Worm (Caenorhabditis elegans) whole organism, L4 larva: ENCODE measurements around the gene zip-10.
A peak's percentile ranks its signal among the peaks of the same experiment; 100 is the strongest.

Experiments used
- D1046.2 ChIP-seq: fragments of 200-800 bp; sonication (Bioruptor generic); IDR thresholded peaks from 2 replicates; pipeline ENCODE4 v1.3.6; 2022; ENCODE audit warnings: missing genetic modification characterization, missing compliant biosample characterization
- F26F4.8 ChIP-seq: fragments of 200-800 bp; sonication (Bioruptor generic); conservative IDR thresholded peaks from 2 replicates; pipeline ENCODE4 v1.3.6; 2022; ENCODE audit warnings: missing genetic modification characterization, missing compliant biosample characterization
- F37D6.2 ChIP-seq: sonication (generic microtip); optimal IDR thresholded peaks from 2 replicates; lab custom pipeline; 2016; ENCODE audit warnings: mild to moderate bottlenecking, missing genetic modification characterization, missing compliant biosample characterization
- R02D3.7 ChIP-seq: fragments of 150-350 bp; sonication (generic microtip); optimal IDR thresholded peaks from 3 replicates; lab custom pipeline; 2014; ENCODE audit warnings: missing biosample characterization, missing genetic modification characterization
- T20F7.1 ChIP-seq: fragments of 200-800 bp; sonication (Bioruptor generic); optimal IDR thresholded peaks from 2 replicates; lab custom pipeline; 2018; ENCODE audit warnings: mild to moderate bottlenecking, missing genetic modification characterization, missing compliant biosample characterization
- aha-1 ChIP-seq: fragments of 150-350 bp; peaks from one replicate; lab custom pipeline; 2014; ENCODE audit warnings: missing biosample characterization, missing genetic modification characterization
- ama-1 ChIP-seq: fragments of 150-350 bp; optimal IDR thresholded peaks from 2 replicates; lab custom pipeline; 2014; ENCODE audit warnings: inconsistent platforms, mixed read lengths
- arid-1 ChIP-seq: fragments of 200-800 bp; sonication (Bioruptor generic); conservative IDR thresholded peaks from 2 replicates; pipeline ENCODE4 v1.3.6; 2022; ENCODE audit warnings: missing genetic modification reagents, missing genetic modification characterization, missing compliant biosample characterization
- ceh-20 ChIP-seq: fragments of 200-800 bp; sonication (Bioruptor generic); IDR thresholded peaks from 2 replicates; pipeline ENCODE4 v1.3.6; 2022; ENCODE audit warnings: missing genetic modification reagents, missing genetic modification characterization, missing compliant biosample characterization
- ceh-32 ChIP-seq: sonication (generic microtip); optimal IDR thresholded peaks from 2 replicates; lab custom pipeline; 2016; ENCODE audit warnings: mild to moderate bottlenecking, missing genetic modification characterization, missing compliant biosample characterization; ENCODE audit not compliant: poor library complexity
- ceh-44 ChIP-seq: fragments of 200-800 bp; sonication (Bioruptor generic); IDR thresholded peaks from 2 replicates; pipeline ENCODE4 v1.3.6; 2022; ENCODE audit warnings: missing genetic modification reagents, missing genetic modification characterization, missing compliant biosample characterization
- ceh-82 ChIP-seq: sonication (generic microtip); optimal IDR thresholded peaks from 2 replicates; lab custom pipeline; 2017; ENCODE audit warnings: missing biosample characterization, missing genetic modification characterization
- ces-1 ChIP-seq: fragments of 150-350 bp; sonication (generic microtip); optimal IDR thresholded peaks from 4 replicates; lab custom pipeline; 2014; ENCODE audit warnings: missing biosample characterization, missing genetic modification reagents, missing genetic modification characterization
- daf-16 ChIP-seq, 3 experiments: sonication (generic microtip); optimal IDR thresholded peaks; 2 replicates each; lab custom pipeline; 2016 to 2017; ENCODE audit warnings: missing genetic modification characterization in 3 of 3, missing genetic modification reagents in 3 of 3, mild to moderate bottlenecking in 2 of 3, missing compliant biosample characterization in 2 of 3, missing biosample characterization in 1 of 3, moderate library complexity in 1 of 3
- duxl-1 ChIP-seq: sonication (generic microtip); optimal IDR thresholded peaks from 2 replicates; lab custom pipeline; 2016; ENCODE audit warnings: mild to moderate bottlenecking, missing genetic modification characterization, moderate library complexity, missing compliant biosample characterization; ENCODE audit not compliant: poor library complexity
- dve-1 ChIP-seq: sonication (generic microtip); optimal IDR thresholded peaks from 2 replicates; lab custom pipeline; 2017; ENCODE audit warnings: antibody characterized with exemption, mild to moderate bottlenecking, missing genetic modification characterization, missing compliant biosample characterization; ENCODE audit not compliant: insufficient read depth
- egl-27 ChIP-seq: sonication (generic microtip); optimal IDR thresholded peaks from 3 replicates; lab custom pipeline; 2017; ENCODE audit warnings: missing biosample characterization, missing genetic modification reagents, missing genetic modification characterization
- gei-8 ChIP-seq: fragments of 200-800 bp; sonication (Bioruptor generic); optimal IDR thresholded peaks from 2 replicates; lab custom pipeline; 2018; ENCODE audit warnings: mild to moderate bottlenecking, missing genetic modification characterization, missing compliant biosample characterization
- hif-1 ChIP-seq, 2 experiments: sonication (generic microtip); optimal IDR thresholded peaks; 2 replicates each; lab custom pipeline; 2016 to 2017; ENCODE audit warnings: missing compliant biosample characterization in 2 of 2, missing genetic modification characterization in 2 of 2, missing genetic modification reagents in 2 of 2, missing genotype in 2 of 2, mild to moderate bottlenecking in 1 of 2
- hlh-11 ChIP-seq: fragments of 200-800 bp; sonication (Bioruptor generic); optimal IDR thresholded peaks from 2 replicates; lab custom pipeline; 2018; ENCODE audit warnings: mild to moderate bottlenecking, missing genetic modification characterization, missing compliant biosample characterization
- hlh-30 ChIP-seq: sonication (generic microtip); optimal IDR thresholded peaks from 2 replicates; lab custom pipeline; 2017; ENCODE audit warnings: antibody characterized with exemption, mild to moderate bottlenecking, missing genetic modification characterization, missing compliant biosample characterization; ENCODE audit not compliant: insufficient read depth
- hmg-1.1 ChIP-seq: fragments of 200-800 bp; sonication (Bioruptor generic); IDR thresholded peaks from 2 replicates; pipeline ENCODE4 v1.3.6; 2022; ENCODE audit warnings: missing genetic modification reagents, missing genetic modification characterization, missing compliant biosample characterization
- jun-1 ChIP-seq: fragments of 150-350 bp; optimal IDR thresholded peaks from 2 replicates; lab custom pipeline; 2014; ENCODE audit warnings: missing biosample characterization, missing genetic modification reagents, missing genetic modification characterization
- lim-7 ChIP-seq: fragments of 200-800 bp; sonication (Bioruptor generic); IDR thresholded peaks from 2 replicates; pipeline ENCODE4 v1.3.6; 2022; ENCODE audit warnings: missing genetic modification characterization, missing compliant biosample characterization
- lin-13 ChIP-seq: fragments of 150-350 bp; optimal IDR thresholded peaks from 2 replicates; lab custom pipeline; 2014; ENCODE audit warnings: missing biosample characterization, missing genetic modification reagents, missing genetic modification characterization
- lin-15B ChIP-seq: fragments of 150-350 bp; sonication (generic microtip); optimal IDR thresholded peaks from 3 replicates; lab custom pipeline; 2014; ENCODE audit warnings: missing biosample characterization, missing genetic modification characterization
- lin-39 ChIP-seq: fragments of 150-350 bp; optimal IDR thresholded peaks from 2 replicates; lab custom pipeline; 2014; ENCODE audit warnings: missing biosample characterization, missing genetic modification reagents, missing genetic modification characterization
- lir-3 ChIP-seq: sonication (generic microtip); optimal IDR thresholded peaks from 2 replicates; lab custom pipeline; 2016; ENCODE audit warnings: mild to moderate bottlenecking, missing genetic modification characterization, missing compliant biosample characterization
- lsy-2 ChIP-seq, 2 experiments: fragments of 150-350 bp in 1 of 2; sonication (generic microtip) in 1 of 2; optimal IDR thresholded peaks; 2 replicates each; lab custom pipeline; 2014 to 2017; ENCODE audit warnings: missing biosample characterization in 2 of 2, missing genetic modification characterization in 2 of 2
- mdl-1 ChIP-seq, 2 experiments: fragments of 150-350 bp in 1 of 2; sonication (generic microtip) in 1 of 2; optimal IDR thresholded peaks; 2 replicates each; lab custom pipeline; 2014 to 2017; ENCODE audit warnings: missing biosample characterization in 2 of 2, missing genetic modification characterization in 2 of 2
- mdt-29 ChIP-seq: fragments of 200-800 bp; sonication (Bioruptor generic); IDR thresholded peaks from 2 replicates; pipeline ENCODE4 v1.3.6; 2022; ENCODE audit warnings: missing genetic modification reagents, missing genetic modification characterization, missing compliant biosample characterization
- mep-1 ChIP-seq: fragments of 150-350 bp; sonication (generic microtip); optimal IDR thresholded peaks from 3 replicates; lab custom pipeline; 2014; ENCODE audit warnings: missing biosample characterization, missing genetic modification characterization
- mxl-2 ChIP-seq: fragments of 200-800 bp; sonication (Bioruptor generic); conservative IDR thresholded peaks from 2 replicates; pipeline ENCODE4 v1.3.6; 2022; ENCODE audit warnings: missing genetic modification reagents, missing genetic modification characterization, missing compliant biosample characterization
- mxl-3 ChIP-seq: fragments of 200-800 bp; sonication (Bioruptor generic); optimal IDR thresholded peaks from 2 replicates; lab custom pipeline; 2018; ENCODE audit warnings: mild to moderate bottlenecking, missing genetic modification characterization, missing compliant biosample characterization
- nhr-25 ChIP-seq: sonication (generic microtip); optimal IDR thresholded peaks from 2 replicates; lab custom pipeline; 2017; ENCODE audit warnings: missing genetic modification characterization, mild to moderate bottlenecking, missing compliant biosample characterization, antibody characterized with exemption, moderate library complexity, borderline replicate concordance; ENCODE audit not compliant: insufficient read depth
- nhr-28 ChIP-seq: fragments of 150-350 bp; optimal IDR thresholded peaks from 2 replicates; lab custom pipeline; 2014; ENCODE audit warnings: missing biosample characterization, missing genetic modification characterization
- nhr-77 ChIP-seq: fragments of 150-350 bp; optimal IDR thresholded peaks from 2 replicates; lab custom pipeline; 2014; ENCODE audit warnings: missing biosample characterization, missing genetic modification characterization
- skn-1 ChIP-seq: fragments of 150-350 bp; optimal IDR thresholded peaks from 2 replicates; lab custom pipeline; 2014; ENCODE audit warnings: missing biosample characterization, missing genetic modification characterization
- snpc-1.2 ChIP-seq: fragments of 200-800 bp; sonication (Bioruptor generic); IDR thresholded peaks from 2 replicates; pipeline ENCODE4 v1.3.6; 2022; ENCODE audit warnings: missing genetic modification reagents, missing genetic modification characterization, missing compliant biosample characterization
- snpc-4 ChIP-seq: fragments of 150-350 bp; optimal IDR thresholded peaks from 2 replicates; lab custom pipeline; 2014; ENCODE audit warnings: missing biosample characterization, missing genetic modification characterization
- spr-1 ChIP-seq: sonication (generic microtip); optimal IDR thresholded peaks from 2 replicates; lab custom pipeline; 2016; ENCODE audit warnings: mild to moderate bottlenecking, missing genetic modification characterization, missing compliant biosample characterization
- tra-1 ChIP-seq: fragments of 200-800 bp; sonication (Bioruptor generic); IDR thresholded peaks from 2 replicates; pipeline ENCODE4 v1.3.6; 2022; ENCODE audit warnings: missing genetic modification reagents, missing genetic modification characterization, missing compliant biosample characterization
- unc-130 ChIP-seq: sonication (generic microtip); optimal IDR thresholded peaks from 2 replicates; lab custom pipeline; 2016; ENCODE audit warnings: missing genetic modification reagents, missing genetic modification characterization, missing compliant biosample characterization
- unc-62 ChIP-seq, 3 experiments: fragments of 150-350 bp in 1 of 3; sonication (generic microtip); optimal IDR thresholded peaks in 2 of 3; peaks in 1 of 3; 1 replicate in 1 of 3; 2 replicates in 2 of 3; lab custom pipeline; 2014 to 2017; ENCODE audit warnings: missing biosample characterization in 3 of 3, missing genetic modification characterization in 3 of 3, missing genetic modification reagents in 3 of 3, missing genotype in 1 of 3
- vab-7 ChIP-seq: fragments of 200-800 bp; sonication (Bioruptor generic); IDR thresholded peaks from 2 replicates; pipeline ENCODE4 v1.3.6; 2022; ENCODE audit warnings: missing genetic modification reagents, missing genetic modification characterization, missing compliant biosample characterization
- zfp-2 ChIP-seq: sonication (generic microtip); optimal IDR thresholded peaks from 2 replicates; lab custom pipeline; 2016; ENCODE audit warnings: mild to moderate bottlenecking, missing genetic modification characterization, missing compliant biosample characterization
- zip-11 ChIP-seq: fragments of 200-800 bp; sonication (Bioruptor generic); IDR thresholded peaks from 2 replicates; pipeline ENCODE4 v1.3.6; 2022; ENCODE audit warnings: missing genetic modification characterization, missing compliant biosample characterization
- ztf-11 ChIP-seq: fragments of 150-350 bp; optimal IDR thresholded peaks from 2 replicates; lab custom pipeline; 2014; ENCODE audit warnings: missing biosample characterization, missing genetic modification characterization
- ztf-7 ChIP-seq: fragments of 150-350 bp; optimal IDR thresholded peaks from 2 replicates; lab custom pipeline; 2014; ENCODE audit warnings: missing biosample characterization, missing genetic modification characterization

Gene zip-10

DNA sequence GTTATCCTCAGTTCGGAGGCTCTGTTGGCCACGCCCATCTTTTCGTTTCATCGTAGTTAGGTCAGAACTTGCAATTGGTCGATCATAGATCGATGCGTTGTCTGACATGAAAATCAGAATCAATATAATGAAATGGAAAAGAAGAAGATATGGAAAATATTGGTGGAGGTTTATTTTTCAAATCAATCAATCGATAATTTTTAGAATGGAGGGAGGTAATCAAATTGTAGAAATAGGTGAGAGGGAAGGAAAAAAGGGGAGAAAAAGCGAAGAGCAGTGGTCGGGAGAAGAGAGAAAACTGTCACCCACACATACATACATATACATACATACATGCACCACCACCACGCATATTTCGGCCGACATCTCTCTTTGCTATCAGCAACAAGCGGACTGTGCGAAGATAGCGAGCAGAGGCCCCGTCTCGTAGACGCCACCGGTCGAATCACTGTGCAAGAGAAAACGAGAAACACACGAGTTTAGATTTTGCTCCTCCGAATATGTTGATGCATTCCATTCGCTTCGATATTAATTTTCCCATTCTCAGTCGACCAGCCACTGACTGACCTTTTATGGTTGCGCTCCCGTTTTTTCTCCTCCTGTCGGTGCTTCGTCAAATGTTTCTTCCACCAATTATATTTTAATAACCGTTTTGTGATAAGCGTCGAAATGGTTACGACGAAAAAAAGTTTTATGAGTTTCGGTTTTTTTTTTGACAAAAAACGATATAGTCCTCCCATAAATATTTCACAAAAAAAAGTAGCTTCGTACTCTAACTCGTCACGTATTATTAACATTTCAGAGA, 21.1 kb downstream of the zip-10 start, which contains the start of gene F35B12.10 (continued):
- TF ChIP-seq ama-1 (no peak), lin-13 (GFP tag; lab: Kevin White, UChicago) (no peak), ceh-44 (GFP tag; lab: Robert Waterston, UW) (no peak), mxl-2 (GFP tag; lab: Robert Waterston, UW) (no peak), ceh-20 (no peak), ces-1 (GFP tag; lab: Kevin White, UChicago) (no peak), zip-11 (no peak), snpc-4 (no peak), vab-7 (GFP tag; lab: Robert Waterston, UW) (no peak), daf-16 (GFP tag; optimal IDR thresholded peaks at IDR 0.05; lab: Kevin White, UChicago) (peak in 1 of 2 experiments; percentile 2), daf-16 (tag; optimal IDR thresholded peaks at IDR 0.05; lab: Kevin White, UChicago) (peak; percentile 62), nhr-28 (peak; percentile 65), R02D3.7 (tag; lab: Kevin White, UChicago) (no peak), skn-1 (tag; lab: Kevin White, UChicago) (no peak), aha-1 (tag; lab: Kevin White, UChicago) (no peak), spr-1 (tag; lab: Kevin White, UChicago) (no peak), mdt-29 (GFP tag; lab: Robert Waterston, UW) (no peak), ztf-11 (tag; lab: Kevin White, UChicago) (no peak), F26F4.8 (GFP tag; lab: Robert Waterston, UW) (no peak), hmg-1.1 (no peak), unc-130 (GFP tag; lab: Kevin White, UChicago) (no peak), mep-1 (tag; lab: Kevin White, UChicago) (peak; percentile 24), tra-1 (GFP tag; lab: Robert Waterston, UW) (0 out of 2 replicates have a peak, but pooled peaks have one; percentile 36), snpc-1.2 (GFP tag; lab: Robert Waterston, UW) (no peak), nhr-77 (tag; lab: Kevin White, UChicago) (peak; percentile 34), duxl-1 (tag; lab: Kevin White, UChicago) (no peak), lsy-2 (tag; optimal IDR thresholded peaks at IDR 0.05; lab: Kevin White, UChicago) (no peak), hlh-11 (tag; lab: Kevin White, UChicago) (peak; percentile 83), D1046.2 (GFP tag; lab: Robert Waterston, UW) (no peak), lin-39 (tag; lab: Kevin White, UChicago) (no peak), mdl-1 (tag; optimal IDR thresholded peaks at IDR 0.05; lab: Kevin White, UChicago) (no peak), ceh-82 (no peak), mxl-3 (peak; percentile 55), nhr-25 (tag; lab: Kevin White, UChicago) (no peak), arid-1 (no peak), lin-15B (tag; lab: Kevin White, UChicago) (no peak), lim-7 (GFP tag; lab: Robert Waterston, UW) (no peak), ztf-7 (no peak), lir-3 (tag; lab: Kevin White, UChicago) (no peak), ceh-32 (tag; lab: Kevin White, UChicago) (no peak), hlh-30 (tag; lab: Kevin White, UChicago) (no peak), T20F7.1 (GFP tag; lab: Kevin White, UChicago) (no peak), F37D6.2 (tag; lab: Kevin White, UChicago) (no peak), gei-8 (GFP tag; lab: Kevin White, UChicago) (no peak), unc-62 (GFP tag; optimal IDR thresholded peaks at IDR 0.05 in 1 of 2; lab: Kevin White, UChicago) (no peak), unc-62 (tag; optimal IDR thresholded peaks at IDR 0.05; lab: Kevin White, UChicago) (no peak), egl-27 (tag; lab: Kevin White, UChicago) (no peak), zfp-2 (no peak), hif-1 (tag; optimal IDR thresholded peaks at IDR 0.05; lab: Kevin White, UChicago) (peak in 1 of 2 experiments; percentile 27), jun-1 (no peak), dve-1 (peak; percentile 47)
